Worm (Caenorhabditis elegans) whole organism, mixed stage, embryonic: ENCODE results near the gene hmg-12.

Experiments
- blmp-1 ChIP-seq: fragments of 150-350 bp; optimal IDR thresholded peaks from 2 replicates; lab custom pipeline; 2014; ENCODE audit warnings: missing biosample characterization, missing genetic modification characterization
- ceh-43 ChIP-seq: fragments of 200-800 bp; sonication (Bioruptor generic); optimal IDR thresholded peaks from 2 replicates; lab custom pipeline; 2018; ENCODE audit warnings: mild to moderate bottlenecking, missing genetic modification characterization, moderate library complexity, missing compliant biosample characterization
- ces-1 ChIP-seq: fragments of 150-350 bp; optimal IDR thresholded peaks from 2 replicates; lab custom pipeline; 2014; ENCODE audit warnings: missing biosample characterization, missing genetic modification reagents, missing genetic modification characterization
- elt-3 ChIP-seq: fragments of 150-350 bp; optimal IDR thresholded peaks from 2 replicates; lab custom pipeline; 2014; ENCODE audit warnings: missing biosample characterization, missing genetic modification characterization
- flh-1 ChIP-seq: fragments of 200-800 bp; sonication (Bioruptor generic); optimal IDR thresholded peaks from 2 replicates; lab custom pipeline; 2018; ENCODE audit warnings: mild to moderate bottlenecking, missing genetic modification characterization, moderate library complexity, missing compliant biosample characterization
- lsy-2 ChIP-seq: fragments of 150-350 bp; optimal IDR thresholded peaks from 2 replicates; lab custom pipeline; 2014; ENCODE audit warnings: missing biosample characterization, missing genetic modification characterization
- nhr-12 ChIP-seq: fragments of 150-350 bp; optimal IDR thresholded peaks from 2 replicates; lab custom pipeline; 2014; ENCODE audit warnings: missing biosample characterization, missing genetic modification characterization
- nhr-2 ChIP-seq: fragments of 150-350 bp; optimal IDR thresholded peaks from 2 replicates; lab custom pipeline; 2014; ENCODE audit warnings: missing biosample characterization, missing genetic modification characterization
- nhr-28 ChIP-seq: fragments of 150-350 bp; optimal IDR thresholded peaks from 2 replicates; lab custom pipeline; 2014; ENCODE audit warnings: missing biosample characterization, missing genetic modification characterization
- snpc-4 ChIP-seq: fragments of 150-350 bp; optimal IDR thresholded peaks from 2 replicates; lab custom pipeline; 2014; ENCODE audit warnings: missing biosample characterization, missing genetic modification characterization
- unc-120 ChIP-seq: sonication (generic microtip); optimal IDR thresholded peaks from 2 replicates; lab custom pipeline; 2017; ENCODE audit warnings: missing genetic modification characterization, missing compliant biosample characterization; ENCODE audit not compliant: poor library complexity, severe bottlenecking
- unc-39 ChIP-seq: fragments of 150-350 bp; optimal IDR thresholded peaks from 2 replicates; lab custom pipeline; 2014; ENCODE audit warnings: missing biosample characterization, missing genetic modification characterization
- unc-62 ChIP-seq: fragments of 150-350 bp; optimal IDR thresholded peaks from 2 replicates; lab custom pipeline; 2014; ENCODE audit warnings: missing biosample characterization, missing genetic modification reagents, missing genetic modification characterization

DNA sequence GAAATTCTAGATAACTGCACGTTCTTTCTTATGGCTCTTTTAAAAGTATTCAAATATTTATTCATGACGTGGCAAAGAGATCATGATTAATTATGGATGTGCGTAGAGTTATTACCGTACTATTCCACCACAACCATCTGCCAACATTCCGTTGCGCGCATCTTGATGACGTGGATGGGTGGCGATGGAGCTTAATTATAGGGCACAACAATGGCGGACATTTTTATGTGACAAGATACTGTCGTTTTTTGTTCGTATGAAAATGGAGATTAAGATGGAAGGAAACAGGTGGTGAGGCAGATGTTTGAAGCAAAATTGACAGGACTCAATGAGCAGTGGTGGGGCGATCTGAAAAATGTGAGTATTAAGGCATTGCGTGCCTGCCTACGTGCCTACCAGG is 28.6 kb upstream of the hmg-12 start:
- TF ChIP-seq nhr-28 (tag; lab: Kevin White, UChicago) (no peak), unc-62 (GFP tag; lab: Kevin White, UChicago) (peak; percentile 69), lsy-2 (tag; lab: Kevin White, UChicago) (peak; percentile 31), unc-120 (tag; lab: Kevin White, UChicago) (no peak), nhr-12 (tag; lab: Kevin White, UChicago) (peak; percentile 14), elt-3 (no peak), unc-39 (tag; lab: Kevin White, UChicago) (no peak), blmp-1 (tag; lab: Kevin White, UChicago) (no peak), snpc-4 (tag; lab: Kevin White, UChicago) (no peak), ceh-43 (no peak), nhr-2 (tag; lab: Kevin White, UChicago) (peak; percentile 50), ces-1 (GFP tag; lab: Kevin White, UChicago) (no peak), flh-1 (no peak)
